Worm (Caenorhabditis elegans) whole organism, midembryonic: ENCODE measurements around the gene Y32F6A.5.

Experiments
- cog-1 ChIP-seq: sonication (generic microtip); optimal IDR thresholded peaks from 2 replicates; lab custom pipeline; 2016; ENCODE audit warnings: missing genetic modification characterization, missing compliant biosample characterization
- flt-1 ChIP-seq: fragments of 200-800 bp; sonication (Bioruptor generic); IDR thresholded peaks from 2 replicates; pipeline ENCODE4 v1.3.6; 2022; ENCODE audit warnings: missing genetic modification characterization, missing compliant biosample characterization
- klf-2 ChIP-seq: fragments of 200-800 bp; sonication (Bioruptor generic); conservative IDR thresholded peaks from 2 replicates; pipeline ENCODE4 v1.3.6; 2022; ENCODE audit warnings: missing genetic modification reagents, missing genetic modification characterization, missing compliant biosample characterization
- med-1 ChIP-seq: sonication (generic microtip); optimal IDR thresholded peaks from 2 replicates; lab custom pipeline; 2017; ENCODE audit warnings: missing genetic modification characterization, mild to moderate bottlenecking, missing compliant biosample characterization, antibody characterized with exemption, missing genetic modification reagents; ENCODE audit not compliant: insufficient read depth
- ref-1 ChIP-seq: fragments of 200-800 bp; sonication (Bioruptor generic); conservative IDR thresholded peaks from 2 replicates; pipeline ENCODE4 v1.3.6; 2022; ENCODE audit warnings: missing genetic modification reagents, missing genetic modification characterization, missing compliant biosample characterization

ce11 chrV:10464160-10464559 lies 10.8 kb upstream of the Y32F6A.5 start:
- TF ChIP-seq cog-1 (tag; lab: Kevin White, UChicago) (no peak), klf-2 (GFP tag; lab: Robert Waterston, UW) (no peak), ref-1 (GFP tag; lab: Robert Waterston, UW) (no peak), flt-1 (GFP tag; lab: Robert Waterston, UW) (no peak), med-1 (GFP tag; lab: Kevin White, UChicago) (no peak)
